Fruit fly (Drosophila melanogaster): ENCODE results near the gene Dcr-1.

Dcr-1 gene

dm6 chr3R:22750534-22750947, 9.7 kb upstream of the Dcr-1 start, which contains the start of the genes rumi, CG7029 and Usp12-46 (continued):
- TF ChIP-seq dmrt11E (tag; optimal IDR thresholded peaks at IDR 0.05) (peak; percentile 87), CG10543 (GFP tag; optimal IDR thresholded peaks at IDR 0.05) (peak; percentile 77), H15 (GFP tag; IDR thresholded peaks at IDR 0.05) (peak; percentile 77), CG3281 (GFP tag; optimal IDR thresholded peaks at IDR 0.05) (peak; percentile 80), Bteb2 (GFP tag; optimal IDR thresholded peaks at IDR 0.05) (peak; percentile 90), Atf3 (GFP tag; optimal IDR thresholded peaks at IDR 0.05) (peak; percentile 88), Rx (GFP tag; IDR thresholded peaks at IDR 0.05) (peak; percentile 80), CG15601 (tag; optimal IDR thresholded peaks at IDR 0.05) (peak; percentile 85), ERR (GFP tag; optimal IDR thresholded peaks at IDR 0.05) (peak; percentile 83), BEAF-32 (GFP tag; optimal IDR thresholded peaks at IDR 0.05) (peak; percentile 87), CG7987 (GFP tag; optimal IDR thresholded peaks at IDR 0.05) (peak; percentile 57), ranshi (GFP tag; IDR thresholded peaks at IDR 0.05) (peak; percentile 99), CG17186 (GFP tag; optimal IDR thresholded peaks at IDR 0.05) (peak; percentile 76), Mrtf (GFP tag; IDR thresholded peaks at IDR 0.05) (peak; percentile 69), Nf-YA (GFP tag; IDR thresholded peaks at IDR 0.05) (peak; percentile 74), shn (GFP tag; optimal IDR thresholded peaks at IDR 0.05) (peak; percentile 89), CG11504 (tag; optimal IDR thresholded peaks at IDR 0.05) (peak; percentile 87), B-H2 (GFP tag; optimal IDR thresholded peaks at IDR 0.05) (peak; percentile 82), disco-r (GFP tag; optimal IDR thresholded peaks at IDR 0.05) (peak; percentile 57), bcd (GFP tag; optimal IDR thresholded peaks at IDR 0.05) (peak; percentile 76), CG10462 (GFP tag; optimal IDR thresholded peaks at IDR 0.05) (peak; percentile 73), exex (tag; optimal IDR thresholded peaks at IDR 0.05) (no peak), CG7357 (GFP tag; IDR thresholded peaks at IDR 0.05) (peak; percentile 60; the same call in 2 of the 3 replicates), CG8089 (GFP tag; optimal IDR thresholded peaks at IDR 0.05) (peak; percentile 87), ind (GFP tag; optimal IDR thresholded peaks at IDR 0.05) (peak; percentile 88), Fer3 (tag; optimal IDR thresholded peaks at IDR 0.05) (peak; percentile 84), CG10654 (GFP tag; optimal IDR thresholded peaks at IDR 0.05) (peak; percentile 87), H2.0 (GFP tag; IDR thresholded peaks at IDR 0.05) (peak; percentile 83), chif (GFP tag; optimal IDR thresholded peaks at IDR 0.05) (peak; percentile 87 to 93), onecut (GFP tag; IDR thresholded peaks at IDR 0.05) (peak; percentile 71), CG17612 (GFP tag; IDR thresholded peaks at IDR 0.05) (peak; percentile 62; the same call in 1 of the 2 replicates), CG12942 (GFP tag; optimal IDR thresholded peaks at IDR 0.05) (peak; percentile 76), CG8388 (GFP tag; optimal IDR thresholded peaks at IDR 0.05) (peak; percentile 86), wdn (GFP tag; IDR thresholded peaks at IDR 0.05) (peak; percentile 71), HLHmδ (GFP tag; optimal IDR thresholded peaks at IDR 0.05) (peak; percentile 33), CG10209 (GFP tag; optimal IDR thresholded peaks at IDR 0.05) (peak; percentile 84), Antp (GFP tag; optimal IDR thresholded peaks at IDR 0.05) (peak; percentile 93), nmo (GFP tag; optimal IDR thresholded peaks at IDR 0.05) (peak; percentile 93), gem (tag; optimal IDR thresholded peaks at IDR 0.05) (peak; percentile 92), slbo (GFP tag; IDR thresholded peaks at IDR 0.05) (peak; percentile 93), CG2202 (tag; optimal IDR thresholded peaks at IDR 0.05) (peak; percentile 66), sc (optimal IDR thresholded peaks at IDR 0.05) (no peak), sc (GFP tag; optimal IDR thresholded peaks at IDR 0.05) (peak; percentile 69), Ssrp (tag; optimal IDR thresholded peaks at IDR 0.05) (peak; percentile 86), Neu2 (GFP tag; optimal IDR thresholded peaks at IDR 0.05; ENCODE audit: borderline replicate concordance) (peak; percentile 79), CG12155 (GFP tag; optimal IDR thresholded peaks at IDR 0.05) (peak; percentile 88), CG1024 (GFP tag; IDR thresholded peaks at IDR 0.05) (peak; percentile 73), CG17829 (tag; optimal IDR thresholded peaks at IDR 0.05) (peak; percentile 86), scrt (GFP tag; optimal IDR thresholded peaks at IDR 0.05) (peak; percentile 79), MESR4 (GFP tag; optimal IDR thresholded peaks at IDR 0.05) (no peak), CG5180 (GFP tag; optimal IDR thresholded peaks at IDR 0.05) (no peak)
